Worm (Caenorhabditis elegans) whole organism, early embryonic: ENCODE results near the gene acl-4.
"Not testable (repeated sequence)": the region's sequence is repeated elsewhere in the genome, so short reads cannot be mapped to it uniquely, and the experiment has no call there.

ENCODE experiments used
- B0310.2 ChIP-seq: sonication (generic microtip); optimal IDR thresholded peaks from 2 replicates; lab custom pipeline; 2016; ENCODE audit warnings: mild to moderate bottlenecking, missing genetic modification characterization, missing compliant biosample characterization
- F13C5.2 ChIP-seq: sonication (generic microtip); optimal IDR thresholded peaks from 2 replicates; lab custom pipeline; 2017; ENCODE audit warnings: mild to moderate bottlenecking, missing genetic modification characterization, inconsistent platforms, missing compliant biosample characterization
- aly-1 ChIP-seq: sonication (generic microtip); optimal IDR thresholded peaks from 2 replicates; lab custom pipeline; 2016; ENCODE audit warnings: missing genetic modification characterization, missing compliant biosample characterization
- ama-1 ChIP-seq: fragments of 150-350 bp; optimal IDR thresholded peaks from 2 replicates; lab custom pipeline; 2014
- ceh-13 ChIP-seq: fragments of 200-800 bp; sonication (Bioruptor generic); optimal IDR thresholded peaks from 2 replicates; lab custom pipeline; 2018; ENCODE audit warnings: mild to moderate bottlenecking, missing genetic modification characterization, missing compliant biosample characterization
- ceh-36 ChIP-seq: sonication (generic microtip); optimal IDR thresholded peaks from 2 replicates; lab custom pipeline; 2016; ENCODE audit warnings: missing genetic modification characterization, inconsistent platforms, missing compliant biosample characterization
- ets-7 ChIP-seq: sonication (generic microtip); optimal IDR thresholded peaks from 2 replicates; lab custom pipeline; 2016; ENCODE audit warnings: missing genotype, missing genetic modification characterization, missing compliant biosample characterization
- flt-1 ChIP-seq: fragments of 200-800 bp; sonication (Bioruptor generic); IDR thresholded peaks from 2 replicates; pipeline ENCODE4 v1.3.6; 2022; ENCODE audit warnings: missing genetic modification characterization, missing compliant biosample characterization
- hmbx-1 ChIP-seq: sonication (generic microtip); optimal IDR thresholded peaks from 2 replicates; lab custom pipeline; 2016; ENCODE audit warnings: mild to moderate bottlenecking, missing genetic modification characterization, missing compliant biosample characterization
- hmg-4 ChIP-seq: fragments of 200-800 bp; sonication (Bioruptor generic); optimal IDR thresholded peaks from 2 replicates; lab custom pipeline; 2018; ENCODE audit warnings: mild to moderate bottlenecking, missing genetic modification characterization, missing compliant biosample characterization
- hnd-1 ChIP-seq: sonication (generic microtip); optimal IDR thresholded peaks from 2 replicates; lab custom pipeline; 2016; ENCODE audit warnings: missing genetic modification characterization, missing compliant biosample characterization
- pes-1 ChIP-seq: fragments of 200-800 bp; sonication (Bioruptor generic); IDR thresholded peaks from 2 replicates; pipeline ENCODE4 v1.3.6; 2022; ENCODE audit warnings: missing genetic modification reagents, missing genetic modification characterization, missing compliant biosample characterization
- scrt-1 ChIP-seq: fragments of 200-800 bp; sonication (Bioruptor generic); IDR thresholded peaks from 2 replicates; pipeline ENCODE4 v1.3.6; 2022; ENCODE audit warnings: missing genetic modification characterization, missing compliant biosample characterization
- sea-1 ChIP-seq: fragments of 200-800 bp; sonication (Bioruptor generic); conservative IDR thresholded peaks from 2 replicates; pipeline ENCODE4 v1.3.6; 2022; ENCODE audit warnings: missing genetic modification characterization, missing compliant biosample characterization
- tbx-11 ChIP-seq: fragments of 200-800 bp; sonication (Bioruptor generic); IDR thresholded peaks from 2 replicates; pipeline ENCODE4 v1.3.6; 2022; ENCODE audit warnings: missing genetic modification characterization, missing compliant biosample characterization
- tbx-37 ChIP-seq: fragments of 200-800 bp; sonication (Bioruptor generic); conservative IDR thresholded peaks from 2 replicates; pipeline ENCODE4 v1.3.6; 2022; ENCODE audit warnings: missing genetic modification reagents, missing genetic modification characterization, missing compliant biosample characterization
- tra-4 ChIP-seq: sonication (generic microtip); optimal IDR thresholded peaks from 2 replicates; lab custom pipeline; 2017; ENCODE audit warnings: missing genetic modification characterization, missing compliant biosample characterization

acl-4 gene

DNA sequence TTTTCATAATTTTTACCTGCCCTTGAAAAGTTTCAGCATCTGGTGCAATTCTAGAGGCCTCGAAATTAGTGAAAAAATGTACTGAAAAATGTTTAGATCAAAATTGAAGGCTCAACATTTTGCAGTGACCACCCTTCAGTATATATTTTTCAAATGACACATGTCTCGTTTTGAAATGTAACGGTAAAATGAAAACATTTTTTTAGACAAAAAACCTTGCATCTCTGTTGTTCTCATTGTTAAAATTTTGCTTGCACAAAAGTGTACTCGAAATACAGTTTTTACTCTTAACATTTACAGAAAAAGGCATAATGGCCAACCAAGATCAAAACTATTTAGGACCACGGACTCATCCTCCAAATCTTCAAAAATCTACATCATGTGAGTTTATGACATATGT, 43.9 kb downstream of the acl-4 start, which contains the start of gene Y102A11A.2:
Gene Y102A11A.2, plus strand, starts transcription at position 301 of the 400 bp plus-strand sequence.
- TF ChIP-seq B0310.2; tbx-37 (GFP tag; lab: Robert Waterston, UW); scrt-1: not testable (repeated sequence)

DNA sequence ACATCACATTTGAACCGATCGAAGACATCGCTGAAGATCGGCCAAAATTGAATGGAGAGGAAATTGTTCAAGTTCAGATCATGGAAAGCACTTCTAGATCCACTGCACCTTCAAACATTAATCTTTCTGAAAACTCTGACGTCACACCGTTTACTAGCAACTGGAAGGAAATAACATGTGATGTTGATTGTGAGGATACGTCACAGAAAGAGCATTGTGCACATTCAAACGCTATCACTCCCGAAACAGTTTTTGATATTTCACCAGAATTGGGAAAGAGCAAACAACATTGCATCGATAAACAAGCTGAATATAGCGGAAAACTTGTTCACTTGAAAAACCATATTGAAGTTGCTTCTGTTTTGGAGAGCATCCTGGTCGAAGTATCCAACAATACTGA, 48.7 kb downstream of the acl-4 start:
- no peak for TF ChIP-seq B0310.2
- TF ChIP-seq F13C5.2: no peak
- no peak for TF ChIP-seq flt-1 (GFP tag; lab: Robert Waterston, UW)
- TF ChIP-seq hnd-1 (tag; lab: Kevin White, UChicago): no peak
- TF ChIP-seq hmbx-1 (tag; lab: Kevin White, UChicago): no peak
- no peak for TF ChIP-seq tbx-37 (GFP tag; lab: Robert Waterston, UW)

DNA sequence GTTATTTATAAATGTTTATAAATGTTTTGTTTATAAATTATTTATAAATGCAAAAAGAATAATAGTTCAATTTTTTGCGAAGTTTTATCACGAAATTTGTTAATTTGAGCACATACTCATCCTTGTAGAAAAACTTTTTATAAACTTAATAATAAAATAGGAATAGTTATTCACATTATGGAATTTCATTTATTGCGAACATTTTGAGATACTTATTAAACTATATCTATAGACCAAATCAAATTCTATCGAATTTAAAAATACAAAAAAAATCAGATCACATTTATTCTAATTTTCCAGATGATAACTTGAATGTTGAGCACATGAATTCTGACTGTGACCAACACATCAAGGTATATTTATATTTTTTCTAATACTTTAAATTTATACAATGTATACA, 51.4 kb downstream of the acl-4 start, which contains the start of gene Y102A11A.3:
Gene Y102A11A.3, plus strand, starts transcription at position 301 of the 400 bp plus-strand sequence.
- TF ChIP-seq ceh-13 (GFP tag; lab: Kevin White, UChicago): no peak
- no peak for TF ChIP-seq sea-1 (GFP tag; lab: Robert Waterston, UW)
- no peak for TF ChIP-seq B0310.2
- no peak for TF ChIP-seq pes-1 (GFP tag; lab: Robert Waterston, UW)
- no peak for TF ChIP-seq ama-1 (lab: Kevin White, UChicago)
- no peak for TF ChIP-seq hnd-1 (tag; lab: Kevin White, UChicago)
- TF ChIP-seq ets-7 (tag; lab: Kevin White, UChicago): no peak
- no peak for TF ChIP-seq F13C5.2
- no peak for TF ChIP-seq scrt-1
- TF ChIP-seq tbx-11 (GFP tag; lab: Robert Waterston, UW): no peak
- no peak for TF ChIP-seq tbx-37 (GFP tag; lab: Robert Waterston, UW)
- TF ChIP-seq flt-1 (GFP tag; lab: Robert Waterston, UW): no peak
- TF ChIP-seq hmg-4 (GFP tag; lab: Kevin White, UChicago): no peak
- no peak for TF ChIP-seq tra-4
- TF ChIP-seq aly-1 (tag; lab: Kevin White, UChicago): no peak
- no peak for TF ChIP-seq hmbx-1 (tag; lab: Kevin White, UChicago)
- no peak for TF ChIP-seq ceh-36 (tag; lab: Kevin White, UChicago)

DNA sequence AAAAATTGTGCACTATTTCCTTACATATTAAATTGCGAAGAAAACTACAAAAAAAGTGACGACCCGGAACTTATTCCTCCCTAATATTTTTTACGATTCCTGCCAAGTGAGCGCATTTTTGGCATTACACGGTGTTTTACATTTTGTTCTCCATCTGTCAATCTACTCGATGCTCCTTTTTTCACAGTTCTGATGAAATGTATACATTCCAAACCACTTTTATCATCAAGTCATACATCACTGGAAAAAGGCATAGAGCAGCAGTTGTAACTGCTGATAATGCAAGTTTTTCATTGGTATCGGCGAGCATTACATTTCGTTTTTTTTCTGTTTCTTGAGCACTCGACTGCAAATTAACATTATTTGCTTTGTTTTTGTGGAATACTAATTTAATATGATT, 52.0 kb downstream of the acl-4 start:
- TF ChIP-seq hmbx-1 (tag; lab: Kevin White, UChicago) (no peak), aly-1 (tag; lab: Kevin White, UChicago) (no peak), scrt-1 (no peak), flt-1 (GFP tag; lab: Robert Waterston, UW) (no peak), ets-7 (tag; lab: Kevin White, UChicago) (no peak)
